Fruit fly (Drosophila melanogaster) whole organism: ENCODE measurements around the gene rdog.

ENCODE experiments used
- CG8478 ChIP-seq: fragments of >200 bp; optimal IDR thresholded peaks from 2 replicates; lab custom pipeline; 2018; ENCODE audit warnings: inconsistent platforms
- EcR ChIP-seq, 2 experiments: fragments of >200 bp; optimal IDR thresholded peaks; 2 replicates each; lab custom pipeline; 2017; ENCODE audit warnings: missing biosample characterization in 2 of 2, missing genetic modification characterization in 2 of 2, missing genetic modification reagents in 2 of 2
- pan ChIP-seq: fragments of >200 bp; optimal IDR thresholded peaks from 2 replicates; lab custom pipeline; 2017
- psq ChIP-seq: fragments of >200 bp; optimal IDR thresholded peaks from 2 replicates; lab custom pipeline; 2017
- usp ChIP-seq: fragments of >200 bp; optimal IDR thresholded peaks from 2 replicates; lab custom pipeline; 2017; ENCODE audit warnings: missing biosample characterization, missing genetic modification characterization, mixed read lengths

DNA sequence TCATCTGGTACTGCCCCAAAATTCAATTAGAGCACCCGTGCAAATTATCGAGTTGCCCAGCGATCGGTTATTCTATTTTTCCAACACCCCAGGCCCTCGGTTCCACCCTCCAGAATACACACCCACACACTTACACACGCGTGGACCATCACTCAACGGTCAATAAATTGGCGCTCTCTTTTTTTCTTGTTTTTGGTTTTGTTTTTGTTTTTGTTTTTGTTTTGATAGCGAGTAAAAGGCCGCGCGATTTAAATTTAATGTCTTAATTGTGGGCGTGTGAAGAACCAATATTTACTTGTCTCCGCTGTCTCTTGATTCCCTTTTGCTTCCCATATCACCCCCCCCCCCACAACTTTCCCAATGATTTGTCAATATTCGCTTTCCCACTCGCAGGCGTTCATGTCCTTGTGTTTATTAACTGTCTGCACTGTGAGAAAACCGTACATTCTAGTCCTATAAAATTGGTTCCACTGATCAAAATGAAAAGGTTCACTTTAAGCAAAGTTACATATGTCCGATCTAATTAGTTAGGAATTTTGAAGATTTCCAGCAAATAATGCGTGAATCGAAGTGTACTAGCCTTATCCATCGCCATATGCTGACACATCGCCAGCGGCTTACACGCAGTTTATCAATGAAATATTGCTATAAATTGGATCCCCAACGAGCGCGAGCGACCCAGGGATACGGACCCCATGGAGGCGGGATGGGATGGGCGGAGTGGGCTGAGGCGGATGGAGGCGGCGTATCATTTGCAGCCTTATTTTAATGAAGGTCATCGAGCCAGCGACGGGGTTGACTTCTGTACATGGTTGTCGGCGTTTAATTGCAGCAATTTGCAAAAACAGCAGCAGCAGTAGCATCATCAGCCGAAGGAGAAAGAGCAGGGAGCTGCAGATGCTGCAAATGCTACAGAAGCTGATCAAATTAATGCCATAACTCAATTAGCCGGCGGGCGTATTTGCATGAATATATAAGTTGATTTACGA, 17.9 kb upstream of the rdog start:
- no peak for TF ChIP-seq pan (lab: Kevin White, UChicago)
- TF ChIP-seq CG8478 (lab: Kevin White, UChicago) = no peak
- no peak for TF ChIP-seq EcR (GFP tag; optimal IDR thresholded peaks at IDR 0.05; lab: Kevin White, UChicago)
- TF ChIP-seq usp (GFP tag; lab: Kevin White, UChicago) = no peak
- no peak for TF ChIP-seq psq (lab: Kevin White, UChicago)
